Worm (Caenorhabditis elegans): ENCODE results near the gene T12A2.21.
A peak's percentile ranks its signal among the peaks of the same experiment; 100 is the strongest.

- TF ChIP-seq unc-62 (GFP tag; optimal IDR thresholded peaks at IDR 0.05) (no peak), nfya-1 (tag; optimal IDR thresholded peaks at IDR 0.05; ENCODE audit: insufficient read depth) (peak; percentile 69), elt-3 (tag; optimal IDR thresholded peaks at IDR 0.05) (no peak), aly-2 (tag; optimal IDR thresholded peaks at IDR 0.05) (no peak), nhr-77 (tag; optimal IDR thresholded peaks at IDR 0.05) (no peak), ama-1 (optimal IDR thresholded peaks at IDR 0.05) (peak; percentile 53), R02D3.7 (tag; optimal IDR thresholded peaks at IDR 0.05) (peak; percentile 22), nhr-11 (tag; optimal IDR thresholded peaks at IDR 0.05) (no peak), mdl-1 (tag; optimal IDR thresholded peaks at IDR 0.05) (no peak)
Measured at ce11 chrIII:6198378-6199234, 37.9 kb downstream of the T12A2.21 start, which contains the start of the genes C23G10.7 and rpn-2.
